Worm (Caenorhabditis elegans) whole organism, early embryonic: Measurements from ENCODE around the gene dmd-4.

Experiments used
- B0310.2 ChIP-seq: sonication (generic microtip); optimal IDR thresholded peaks from 2 replicates; lab custom pipeline; 2016; ENCODE audit warnings: mild to moderate bottlenecking, missing genetic modification characterization, missing compliant biosample characterization
- F13C5.2 ChIP-seq: sonication (generic microtip); optimal IDR thresholded peaks from 2 replicates; lab custom pipeline; 2017; ENCODE audit warnings: mild to moderate bottlenecking, missing genetic modification characterization, inconsistent platforms, missing compliant biosample characterization
- aly-1 ChIP-seq: sonication (generic microtip); optimal IDR thresholded peaks from 2 replicates; lab custom pipeline; 2016; ENCODE audit warnings: missing genetic modification characterization, missing compliant biosample characterization
- ama-1 ChIP-seq: fragments of 150-350 bp; optimal IDR thresholded peaks from 2 replicates; lab custom pipeline; 2014
- ceh-13 ChIP-seq: fragments of 200-800 bp; sonication (Bioruptor generic); optimal IDR thresholded peaks from 2 replicates; lab custom pipeline; 2018; ENCODE audit warnings: mild to moderate bottlenecking, missing genetic modification characterization, missing compliant biosample characterization
- ceh-36 ChIP-seq: sonication (generic microtip); optimal IDR thresholded peaks from 2 replicates; lab custom pipeline; 2016; ENCODE audit warnings: missing genetic modification characterization, inconsistent platforms, missing compliant biosample characterization
- ets-7 ChIP-seq: sonication (generic microtip); optimal IDR thresholded peaks from 2 replicates; lab custom pipeline; 2016; ENCODE audit warnings: missing genotype, missing genetic modification characterization, missing compliant biosample characterization
- flt-1 ChIP-seq: fragments of 200-800 bp; sonication (Bioruptor generic); IDR thresholded peaks from 2 replicates; pipeline ENCODE4 v1.3.6; 2022; ENCODE audit warnings: missing genetic modification characterization, missing compliant biosample characterization
- hmbx-1 ChIP-seq: sonication (generic microtip); optimal IDR thresholded peaks from 2 replicates; lab custom pipeline; 2016; ENCODE audit warnings: mild to moderate bottlenecking, missing genetic modification characterization, missing compliant biosample characterization
- hmg-4 ChIP-seq: fragments of 200-800 bp; sonication (Bioruptor generic); optimal IDR thresholded peaks from 2 replicates; lab custom pipeline; 2018; ENCODE audit warnings: mild to moderate bottlenecking, missing genetic modification characterization, missing compliant biosample characterization
- hnd-1 ChIP-seq: sonication (generic microtip); optimal IDR thresholded peaks from 2 replicates; lab custom pipeline; 2016; ENCODE audit warnings: missing genetic modification characterization, missing compliant biosample characterization
- pes-1 ChIP-seq: fragments of 200-800 bp; sonication (Bioruptor generic); IDR thresholded peaks from 2 replicates; pipeline ENCODE4 v1.3.6; 2022; ENCODE audit warnings: missing genetic modification reagents, missing genetic modification characterization, missing compliant biosample characterization
- scrt-1 ChIP-seq: fragments of 200-800 bp; sonication (Bioruptor generic); IDR thresholded peaks from 2 replicates; pipeline ENCODE4 v1.3.6; 2022; ENCODE audit warnings: missing genetic modification characterization, missing compliant biosample characterization
- sea-1 ChIP-seq: fragments of 200-800 bp; sonication (Bioruptor generic); conservative IDR thresholded peaks from 2 replicates; pipeline ENCODE4 v1.3.6; 2022; ENCODE audit warnings: missing genetic modification characterization, missing compliant biosample characterization
- tbx-11 ChIP-seq: fragments of 200-800 bp; sonication (Bioruptor generic); IDR thresholded peaks from 2 replicates; pipeline ENCODE4 v1.3.6; 2022; ENCODE audit warnings: missing genetic modification characterization, missing compliant biosample characterization
- tbx-37 ChIP-seq: fragments of 200-800 bp; sonication (Bioruptor generic); conservative IDR thresholded peaks from 2 replicates; pipeline ENCODE4 v1.3.6; 2022; ENCODE audit warnings: missing genetic modification reagents, missing genetic modification characterization, missing compliant biosample characterization
- tra-4 ChIP-seq: sonication (generic microtip); optimal IDR thresholded peaks from 2 replicates; lab custom pipeline; 2017; ENCODE audit warnings: missing genetic modification characterization, missing compliant biosample characterization

dmd-4 gene

DNA sequence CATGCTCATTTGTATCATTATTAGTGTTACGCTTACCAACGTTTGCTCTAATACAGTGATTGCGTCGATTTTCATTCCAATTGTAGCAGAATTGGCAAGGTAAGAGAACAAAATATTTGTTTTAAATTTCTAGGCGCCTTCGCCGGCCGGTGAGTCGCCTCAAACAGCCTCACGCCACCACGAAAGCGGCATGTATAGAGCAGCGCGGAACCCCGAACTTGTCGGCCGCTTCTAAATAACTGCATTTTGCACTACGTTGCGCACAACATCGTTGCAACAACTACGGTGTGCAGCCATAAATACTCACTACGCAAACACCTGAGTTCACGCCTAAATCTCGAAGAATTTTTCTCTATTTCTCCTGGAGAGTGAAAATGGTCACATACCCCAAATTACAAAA lies 35.5 kb upstream of the dmd-4 start:
- TF ChIP-seq hmbx-1 (tag; lab: Kevin White, UChicago) (no peak), flt-1 (GFP tag; lab: Robert Waterston, UW) (no peak), ama-1 (lab: Kevin White, UChicago) (no peak), tbx-37 (no peak), pes-1 (GFP tag; lab: Robert Waterston, UW) (no peak), aly-1 (tag; lab: Kevin White, UChicago) (no peak), tbx-11 (GFP tag; lab: Robert Waterston, UW) (no peak), hnd-1 (tag; lab: Kevin White, UChicago) (no peak), F13C5.2 (tag; lab: Kevin White, UChicago) (no peak), tra-4 (no peak), scrt-1 (no peak), sea-1 (GFP tag; lab: Robert Waterston, UW) (no peak), ets-7 (tag; lab: Kevin White, UChicago) (no peak), ceh-13 (GFP tag; lab: Kevin White, UChicago) (no peak), hmg-4 (GFP tag; lab: Kevin White, UChicago) (no peak), ceh-36 (no peak)

DNA sequence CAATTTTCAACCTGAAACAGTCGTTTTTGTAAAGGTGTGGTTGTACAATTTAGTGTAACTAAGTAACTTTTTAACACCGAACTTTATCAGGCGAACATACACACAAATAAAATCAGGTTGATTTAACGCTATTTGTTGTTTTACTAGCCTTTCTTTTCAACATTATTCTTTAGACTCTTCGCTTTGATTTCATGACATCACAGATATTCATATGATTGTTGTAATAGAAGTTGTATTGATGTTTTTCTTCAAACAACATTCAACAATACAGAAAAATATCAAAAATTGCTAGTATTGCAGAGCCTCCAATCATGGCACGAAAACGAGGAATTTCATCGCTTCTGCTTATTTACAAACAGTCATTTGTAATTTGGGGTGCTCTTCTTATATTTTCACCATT lies 33.2 kb upstream of the dmd-4 start, which contains the start of gene nac-1:
Gene nac-1 (plus strand): TSS at position 301 of the 400 bp plus-strand sequence.
- TF ChIP-seq hnd-1 (tag; lab: Kevin White, UChicago), result no peak
- TF ChIP-seq ceh-36, result no peak
- no peak for TF ChIP-seq pes-1 (GFP tag; lab: Robert Waterston, UW)
- no peak for TF ChIP-seq flt-1 (GFP tag; lab: Robert Waterston, UW)
- TF ChIP-seq tbx-37, result no peak
- no peak for TF ChIP-seq hmbx-1 (tag; lab: Kevin White, UChicago)
- no peak for TF ChIP-seq F13C5.2 (tag; lab: Kevin White, UChicago)
- TF ChIP-seq sea-1 (GFP tag; lab: Robert Waterston, UW), result no peak
- TF ChIP-seq scrt-1, result no peak
- TF ChIP-seq tra-4, result no peak

DNA sequence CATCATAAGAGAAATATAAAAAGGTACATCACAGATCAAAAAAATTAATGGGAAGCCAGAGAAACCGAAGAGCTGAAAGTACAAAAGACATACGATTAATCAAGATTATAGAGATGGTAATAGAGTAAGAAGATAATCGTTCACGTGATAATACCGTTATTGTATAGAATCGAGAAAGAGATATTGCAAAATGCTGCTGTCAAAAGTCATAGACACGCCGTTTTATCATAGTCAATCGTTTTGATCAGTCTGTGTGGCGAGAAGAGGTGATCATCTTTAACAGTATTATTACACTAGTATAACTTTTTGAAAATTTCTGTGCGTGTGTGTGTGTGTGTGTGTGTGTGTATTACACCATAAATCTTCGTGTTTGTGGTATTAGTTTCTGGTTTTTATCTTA lies 32.7 kb upstream of the dmd-4 start:
- TF ChIP-seq ama-1 (lab: Kevin White, UChicago) (no peak), ceh-36 (no peak), hmbx-1 (tag; lab: Kevin White, UChicago) (no peak), tra-4 (no peak), hnd-1 (tag; lab: Kevin White, UChicago) (no peak), aly-1 (tag; lab: Kevin White, UChicago) (no peak), ceh-13 (GFP tag; lab: Kevin White, UChicago) (no peak), tbx-11 (GFP tag; lab: Robert Waterston, UW) (no peak), B0310.2 (tag; lab: Kevin White, UChicago) (no peak), scrt-1 (no peak), F13C5.2 (tag; lab: Kevin White, UChicago) (no peak), sea-1 (GFP tag; lab: Robert Waterston, UW) (no peak), flt-1 (GFP tag; lab: Robert Waterston, UW) (no peak), ets-7 (tag; lab: Kevin White, UChicago) (no peak)

DNA sequence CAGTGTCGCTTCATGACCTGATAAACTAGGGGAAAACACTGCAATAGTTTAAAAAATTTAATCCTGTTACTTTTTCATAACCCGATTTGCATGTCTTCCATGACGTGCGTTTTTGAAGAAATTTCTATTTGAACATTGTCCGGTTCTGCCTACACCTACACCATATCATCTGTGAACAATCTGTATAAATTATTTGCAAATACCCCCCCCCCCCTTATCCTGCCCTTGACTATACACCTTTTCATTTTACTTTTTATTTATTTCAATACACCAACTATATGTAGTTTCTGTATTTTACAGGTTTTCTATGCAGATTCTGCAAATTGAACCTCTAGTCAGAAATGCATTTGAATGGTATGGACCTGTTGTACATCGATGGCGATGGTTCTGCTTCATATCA lies 26.5 kb upstream of the dmd-4 start, which contains the start of gene daf-6:
Gene daf-6 (plus strand): TSS at position 301 of the 400 bp plus-strand sequence.
- no peak for TF ChIP-seq sea-1 (GFP tag; lab: Robert Waterston, UW)

DNA sequence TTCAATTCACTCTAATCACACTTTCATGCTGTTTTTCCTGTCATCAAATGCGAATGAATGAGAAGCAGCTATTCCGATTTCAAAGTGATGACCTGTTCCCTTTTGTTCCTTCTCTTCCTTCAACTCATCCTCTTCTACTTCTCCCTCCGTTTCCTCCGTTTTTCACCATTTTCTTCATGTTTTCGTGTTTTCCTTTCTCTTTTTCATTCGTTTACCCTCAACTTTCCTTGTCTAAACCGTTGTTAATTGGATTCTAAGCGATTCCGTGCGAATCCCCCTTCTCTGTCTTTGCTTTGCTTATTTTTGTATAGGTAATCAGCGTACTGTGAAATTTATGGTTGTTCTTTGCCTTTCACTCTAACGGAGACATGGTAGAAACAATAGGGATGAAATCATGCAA lies 24.2 kb upstream of the dmd-4 start:
- TF ChIP-seq sea-1 (GFP tag; lab: Robert Waterston, UW) (no peak), pes-1 (GFP tag; lab: Robert Waterston, UW) (no peak), aly-1 (tag; lab: Kevin White, UChicago) (no peak), B0310.2 (tag; lab: Kevin White, UChicago) (no peak), tbx-37 (no peak), tbx-11 (GFP tag; lab: Robert Waterston, UW) (no peak), tra-4 (no peak), flt-1 (GFP tag; lab: Robert Waterston, UW) (no peak), F13C5.2 (tag; lab: Kevin White, UChicago) (no peak), hnd-1 (tag; lab: Kevin White, UChicago) (no peak), hmbx-1 (tag; lab: Kevin White, UChicago) (no peak), ama-1 (lab: Kevin White, UChicago) (no peak), ceh-36 (no peak), ets-7 (tag; lab: Kevin White, UChicago) (no peak)

DNA sequence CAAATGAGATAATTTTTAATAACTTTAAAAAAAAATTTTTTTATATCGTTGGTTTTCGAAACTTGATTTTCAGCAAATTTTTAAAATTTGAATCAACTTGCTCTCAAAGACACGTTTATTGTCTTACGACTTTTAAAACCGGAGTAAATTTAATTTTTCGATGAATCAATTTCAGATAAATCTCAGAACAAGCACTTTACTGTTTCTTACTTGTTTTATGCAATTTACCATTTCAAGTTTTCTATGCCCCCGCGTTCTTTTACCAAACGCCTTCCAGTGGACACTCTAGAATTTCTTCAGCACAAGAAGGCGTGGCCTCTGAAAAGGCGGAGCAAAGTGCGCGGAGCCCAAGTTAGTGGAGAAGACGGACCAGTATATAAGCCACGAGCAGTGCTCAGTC lies 19.5 kb upstream of the dmd-4 start, which contains the start of gene flp-8:
Gene flp-8 (plus strand): TSS at position 301 of the 400 bp plus-strand sequence.
- TF ChIP-seq ama-1 (lab: Kevin White, UChicago) (no peak), scrt-1 (no peak), pes-1 (GFP tag; lab: Robert Waterston, UW) (no peak)

DNA sequence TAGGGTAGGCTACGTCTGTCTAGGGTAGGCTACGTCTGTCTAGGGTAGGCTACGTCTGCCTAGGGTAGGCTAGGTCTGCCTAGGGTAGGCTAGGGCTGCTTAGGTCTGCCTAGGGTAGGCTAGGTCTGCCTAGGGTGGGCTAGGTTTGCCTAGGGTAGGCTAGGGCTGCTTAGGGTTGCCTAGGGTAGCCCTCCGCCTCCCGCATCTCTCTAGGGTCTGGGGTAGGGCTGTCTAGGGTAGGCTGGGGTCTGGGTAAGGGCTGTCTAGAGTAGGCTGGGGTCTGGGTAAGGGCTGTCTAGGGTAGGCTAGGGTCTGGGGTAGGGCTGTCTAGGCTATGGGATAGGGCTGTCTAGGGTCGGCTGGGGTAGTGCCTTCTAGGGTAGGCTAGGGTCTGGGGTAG lies 16.0 kb upstream of the dmd-4 start:
- TF ChIP-seq B0310.2 (tag; lab: Kevin White, UChicago) (no peak), ceh-36 (no peak), pes-1 (GFP tag; lab: Robert Waterston, UW) (no peak), hmg-4 (GFP tag; lab: Kevin White, UChicago) (no peak), tbx-11 (GFP tag; lab: Robert Waterston, UW) (no peak), flt-1 (GFP tag; lab: Robert Waterston, UW) (no peak)

DNA sequence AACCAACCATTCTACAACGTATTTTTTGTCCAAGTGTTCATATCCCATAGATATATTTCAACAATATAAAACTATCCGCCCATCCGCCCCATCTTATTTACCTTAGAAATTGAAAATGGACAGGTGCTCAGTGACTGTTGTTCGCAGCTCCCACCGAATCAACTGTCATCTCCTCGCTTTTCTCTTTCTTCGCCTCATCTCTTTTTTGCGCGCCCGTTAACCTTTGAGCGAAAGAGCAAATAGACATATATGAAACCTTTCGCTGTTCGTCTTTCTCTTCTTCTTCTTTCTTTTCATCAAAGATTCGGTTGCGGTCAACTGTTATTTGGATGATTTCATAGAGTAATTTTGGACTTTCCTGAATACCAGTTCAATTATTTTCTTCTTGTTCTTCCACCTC lies 14.0 kb upstream of the dmd-4 start, which contains the start of gene sssh-1:
Gene sssh-1 (plus strand): TSS at position 301 of the 400 bp plus-strand sequence.
- TF ChIP-seq ceh-13 (GFP tag; lab: Kevin White, UChicago) (no peak), ceh-36 (no peak), pes-1 (GFP tag; lab: Robert Waterston, UW) (no peak), F13C5.2 (tag; lab: Kevin White, UChicago) (no peak), B0310.2 (tag; lab: Kevin White, UChicago) (no peak), flt-1 (GFP tag; lab: Robert Waterston, UW) (no peak), hnd-1 (tag; lab: Kevin White, UChicago) (no peak), ama-1 (lab: Kevin White, UChicago) (no peak), tra-4 (no peak), sea-1 (GFP tag; lab: Robert Waterston, UW) (no peak)
